Worm (Caenorhabditis elegans) whole organism, L2 larva: Measurements from ENCODE around the gene T27E7.1.
A peak's percentile ranks its signal among the peaks of the same experiment; 100 is the strongest.

ENCODE experiments used
- C34F6.9 ChIP-seq: fragments of 150-350 bp; optimal IDR thresholded peaks from 2 replicates; lab custom pipeline; 2014; ENCODE audit warnings: missing biosample characterization, missing genetic modification characterization
- F13H6.1 ChIP-seq: sonication (generic microtip); optimal IDR thresholded peaks from 2 replicates; lab custom pipeline; 2016; ENCODE audit warnings: missing genetic modification characterization, missing compliant biosample characterization
- R02D3.7 ChIP-seq: fragments of 150-350 bp; optimal IDR thresholded peaks from 2 replicates; lab custom pipeline; 2014; ENCODE audit warnings: missing biosample characterization, missing genetic modification characterization
- ZK546.5 ChIP-seq: sonication (generic microtip); optimal IDR thresholded peaks from 2 replicates; lab custom pipeline; 2017; ENCODE audit warnings: missing biosample characterization, missing genetic modification characterization
- alr-1 ChIP-seq: fragments of 150-350 bp; optimal IDR thresholded peaks from 2 replicates; lab custom pipeline; 2014; ENCODE audit warnings: missing biosample characterization, missing genetic modification characterization
- blmp-1 ChIP-seq: sonication (generic microtip); optimal IDR thresholded peaks from 2 replicates; lab custom pipeline; 2017; ENCODE audit warnings: missing genetic modification characterization, mild to moderate bottlenecking, missing compliant biosample characterization, antibody characterized with exemption, moderate library complexity; ENCODE audit not compliant: insufficient read depth
- ceh-82 ChIP-seq: fragments of 150-350 bp; optimal IDR thresholded peaks from 2 replicates; lab custom pipeline; 2014; ENCODE audit warnings: missing biosample characterization, missing genetic modification characterization
- crh-2 ChIP-seq: sonication (generic microtip); optimal IDR thresholded peaks from 2 replicates; lab custom pipeline; 2017; ENCODE audit warnings: missing biosample characterization, missing genetic modification characterization
- dmd-4 ChIP-seq: sonication (generic microtip); optimal IDR thresholded peaks from 2 replicates; lab custom pipeline; 2017; ENCODE audit warnings: missing biosample characterization, missing genetic modification characterization
- egl-27 ChIP-seq: sonication (generic microtip); optimal IDR thresholded peaks from 3 replicates; lab custom pipeline; 2017; ENCODE audit warnings: missing biosample characterization, missing genetic modification reagents, missing genetic modification characterization
- elt-1 ChIP-seq: fragments of 150-350 bp; optimal IDR thresholded peaks from 2 replicates; lab custom pipeline; 2014; ENCODE audit warnings: missing biosample characterization, missing genetic modification characterization
- fos-1 ChIP-seq: fragments of 150-350 bp; optimal IDR thresholded peaks from 2 replicates; lab custom pipeline; 2014; ENCODE audit warnings: missing biosample characterization, missing genetic modification characterization
- gmeb-1 ChIP-seq: fragments of 150-350 bp; optimal IDR thresholded peaks from 2 replicates; lab custom pipeline; 2014; ENCODE audit warnings: missing biosample characterization, missing genetic modification characterization
- lin-13 ChIP-seq: fragments of 150-350 bp; optimal IDR thresholded peaks from 2 replicates; lab custom pipeline; 2014; ENCODE audit warnings: missing biosample characterization, missing genetic modification reagents, missing genetic modification characterization
- lsy-2 ChIP-seq, 2 experiments: fragments of 150-350 bp in 1 of 2; sonication (generic microtip) in 1 of 2; optimal IDR thresholded peaks; 2 replicates each; lab custom pipeline; 2014 to 2017; ENCODE audit warnings: missing biosample characterization in 2 of 2, missing genetic modification characterization in 2 of 2
- mab-5 ChIP-seq: fragments of 150-350 bp; optimal IDR thresholded peaks from 2 replicates; lab custom pipeline; 2014; ENCODE audit warnings: missing biosample characterization, missing genetic modification characterization
- mbf-1 ChIP-seq: sonication (generic microtip); optimal IDR thresholded peaks from 2 replicates; lab custom pipeline; 2017; ENCODE audit warnings: missing biosample characterization, missing genetic modification characterization
- mdl-1 ChIP-seq, 2 experiments: fragments of 150-350 bp in 1 of 2; sonication (generic microtip) in 1 of 2; optimal IDR thresholded peaks; 2 replicates each; lab custom pipeline; 2017; ENCODE audit warnings: missing biosample characterization in 2 of 2, missing genetic modification characterization in 2 of 2
- nhr-11 ChIP-seq: fragments of 150-350 bp; optimal IDR thresholded peaks from 2 replicates; lab custom pipeline; 2014; ENCODE audit warnings: missing biosample characterization, missing genetic modification characterization
- nhr-12 ChIP-seq: fragments of 150-350 bp; optimal IDR thresholded peaks from 2 replicates; lab custom pipeline; 2014; ENCODE audit warnings: missing biosample characterization, missing genetic modification characterization
- nhr-237 ChIP-seq: fragments of 150-350 bp; optimal IDR thresholded peaks from 2 replicates; lab custom pipeline; 2014; ENCODE audit warnings: missing biosample characterization, missing genetic modification characterization
- nhr-6 ChIP-seq: fragments of 150-350 bp; optimal IDR thresholded peaks from 2 replicates; lab custom pipeline; 2014; ENCODE audit warnings: missing biosample characterization, missing genetic modification characterization
- peb-1 ChIP-seq: fragments of 150-350 bp; optimal IDR thresholded peaks from 2 replicates; lab custom pipeline; 2014; ENCODE audit warnings: missing biosample characterization, missing genetic modification characterization
- sem-4 ChIP-seq: fragments of 150-350 bp; optimal IDR thresholded peaks from 2 replicates; lab custom pipeline; 2014; ENCODE audit warnings: missing biosample characterization, missing genetic modification reagents, missing genetic modification characterization
- skn-1 ChIP-seq: sonication (generic microtip); optimal IDR thresholded peaks from 2 replicates; lab custom pipeline; 2017; ENCODE audit warnings: missing biosample characterization, missing genetic modification characterization
- sma-3 ChIP-seq: sonication (generic microtip); optimal IDR thresholded peaks from 2 replicates; lab custom pipeline; 2016; ENCODE audit warnings: missing genetic modification reagents, missing genetic modification characterization, missing compliant biosample characterization
- snpc-4 ChIP-seq: fragments of 150-350 bp; optimal IDR thresholded peaks from 2 replicates; lab custom pipeline; 2014; ENCODE audit warnings: missing biosample characterization, missing genetic modification characterization
- unc-39 ChIP-seq: fragments of 150-350 bp; optimal IDR thresholded peaks from 2 replicates; lab custom pipeline; 2014; ENCODE audit warnings: missing biosample characterization, missing genetic modification characterization
- unc-55 ChIP-seq: fragments of 150-350 bp; sonication (generic microtip); optimal IDR thresholded peaks from 3 replicates; lab custom pipeline; 2014; ENCODE audit warnings: missing biosample characterization, missing genetic modification reagents, missing genetic modification characterization
- unc-62 ChIP-seq: fragments of 150-350 bp; optimal IDR thresholded peaks from 2 replicates; lab custom pipeline; 2014; ENCODE audit warnings: missing biosample characterization, missing genetic modification reagents, missing genetic modification characterization
- zag-1 ChIP-seq: fragments of 150-350 bp; optimal IDR thresholded peaks from 2 replicates; lab custom pipeline; 2014; ENCODE audit warnings: missing biosample characterization, missing genetic modification characterization
- ztf-1 ChIP-seq: fragments of 200-800 bp; sonication (Bioruptor generic); conservative IDR thresholded peaks from 2 replicates; pipeline ENCODE4 v1.3.6; 2022; ENCODE audit warnings: missing genetic modification characterization, missing compliant biosample characterization
- ztf-11 ChIP-seq: sonication (generic microtip); optimal IDR thresholded peaks from 2 replicates; lab custom pipeline; 2017; ENCODE audit warnings: missing biosample characterization, missing genetic modification characterization

T27E7.1 gene

DNA sequence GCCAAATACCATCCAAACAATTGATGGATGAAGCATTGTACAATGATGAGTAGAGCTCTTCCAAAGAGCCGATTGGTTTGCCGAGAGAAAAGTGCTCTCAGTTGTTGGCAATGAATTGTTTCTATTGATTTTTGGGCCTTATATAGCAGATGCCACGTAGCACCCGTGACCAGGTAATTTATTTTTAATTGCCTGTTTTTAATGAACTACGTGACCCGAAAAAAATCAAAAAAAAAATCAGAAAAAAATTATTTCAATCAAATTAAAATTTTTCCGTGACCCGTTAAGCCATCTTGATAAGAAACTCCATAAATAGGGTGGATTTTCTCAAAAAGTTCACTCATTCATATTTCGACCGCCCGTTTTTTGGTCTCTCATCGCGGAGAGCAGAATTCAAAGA lies at the start of gene T27E7.1, which contains the start of gene Y57G11A.2:
TSS of gene T27E7.1 (plus strand) at position 337 of the 400 bp plus-strand sequence.
TSS of gene Y57G11A.2 (minus strand) at position 101 of the 400 bp plus-strand sequence.
- TF ChIP-seq sma-3 = no peak

DNA sequence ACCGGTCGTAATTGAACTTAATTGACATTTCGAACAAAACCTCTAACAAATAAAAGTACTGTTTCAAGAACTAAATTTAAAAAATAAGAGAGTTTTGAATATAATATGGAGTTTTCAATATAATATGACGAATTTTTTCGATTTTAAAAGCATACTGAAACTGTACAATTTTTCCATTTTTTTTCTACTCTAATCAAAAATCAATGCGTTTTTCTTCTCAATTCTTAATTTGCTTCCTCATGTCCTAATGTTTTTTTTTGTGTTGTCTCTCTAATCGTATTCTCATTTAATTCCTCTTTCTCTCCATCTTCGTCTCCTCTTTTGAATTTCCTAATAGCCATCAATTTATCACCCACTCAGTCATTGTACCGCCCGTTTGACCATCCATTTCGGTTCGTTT lies 37.6 kb upstream of the T27E7.1 start, which contains the start of gene Y57G11A.4:
TSS of gene Y57G11A.4 (plus strand) at position 301 of the 400 bp plus-strand sequence.
- no peak for TF ChIP-seq ztf-1 (GFP tag; lab: Robert Waterston, UW)
- no peak for TF ChIP-seq unc-62 (GFP tag; lab: Kevin White, UChicago)
- TF ChIP-seq alr-1 (tag; lab: Kevin White, UChicago) = no peak
- no peak for TF ChIP-seq skn-1
- TF ChIP-seq nhr-11 = no peak
- TF ChIP-seq F13H6.1 (tag; lab: Kevin White, UChicago) = no peak
- TF ChIP-seq R02D3.7 (tag; lab: Kevin White, UChicago) = no peak
- TF ChIP-seq zag-1 (tag; lab: Kevin White, UChicago) = no peak
- no peak for TF ChIP-seq peb-1 (tag; lab: Kevin White, UChicago)
- no peak for TF ChIP-seq fos-1 (tag; lab: Kevin White, UChicago)
- no peak for TF ChIP-seq snpc-4 (tag; lab: Kevin White, UChicago)
- TF ChIP-seq sem-4 (tag; lab: Kevin White, UChicago) = no peak
- no peak for TF ChIP-seq ceh-82 (tag; lab: Kevin White, UChicago)
- no peak for TF ChIP-seq unc-39 (tag; lab: Kevin White, UChicago)
- no peak for TF ChIP-seq blmp-1 (tag; lab: Kevin White, UChicago)
- no peak for TF ChIP-seq mbf-1 (tag; lab: Kevin White, UChicago)
- no peak for TF ChIP-seq mab-5 (tag; lab: Kevin White, UChicago)
- no peak for TF ChIP-seq ZK546.5 (tag; lab: Kevin White, UChicago)

ce11 chrIV:14483427-14483826 lies 36.1 kb upstream of the T27E7.1 start:
- TF ChIP-seq fos-1 (tag; lab: Kevin White, UChicago) = peak; percentile 92
- no peak for TF ChIP-seq nhr-12 (tag; lab: Kevin White, UChicago)
- no peak for TF ChIP-seq nhr-11
- TF ChIP-seq, all 48 proteins: peak for 1

DNA sequence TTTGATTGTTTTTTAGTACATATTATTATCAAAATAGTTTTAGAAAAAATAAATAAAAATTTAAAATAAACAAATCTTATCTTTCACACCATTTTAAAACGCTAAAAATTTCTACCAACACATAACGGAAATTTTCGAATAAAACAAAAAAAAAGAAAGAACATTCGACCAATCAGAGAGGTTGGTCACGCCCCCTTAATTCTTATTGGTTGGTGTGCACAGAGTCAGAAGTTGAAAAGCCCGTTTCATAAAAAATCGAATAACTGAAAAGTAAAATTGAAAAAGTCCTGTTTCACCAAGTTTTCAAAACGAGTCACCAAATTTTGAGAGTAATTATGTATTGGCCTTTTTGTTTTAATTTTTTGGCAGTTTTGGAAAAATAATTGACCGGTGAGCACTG lies 28.4 kb upstream of the T27E7.1 start:
- TF ChIP-seq mab-5 (tag; lab: Kevin White, UChicago) (no peak), unc-39 (tag; lab: Kevin White, UChicago) (no peak), C34F6.9 (tag; lab: Kevin White, UChicago) (no peak), zag-1 (tag; lab: Kevin White, UChicago) (no peak), ztf-11 (tag; lab: Kevin White, UChicago) (no peak), ztf-1 (GFP tag; lab: Robert Waterston, UW) (no peak), unc-55 (GFP tag; lab: Kevin White, UChicago) (no peak)

DNA sequence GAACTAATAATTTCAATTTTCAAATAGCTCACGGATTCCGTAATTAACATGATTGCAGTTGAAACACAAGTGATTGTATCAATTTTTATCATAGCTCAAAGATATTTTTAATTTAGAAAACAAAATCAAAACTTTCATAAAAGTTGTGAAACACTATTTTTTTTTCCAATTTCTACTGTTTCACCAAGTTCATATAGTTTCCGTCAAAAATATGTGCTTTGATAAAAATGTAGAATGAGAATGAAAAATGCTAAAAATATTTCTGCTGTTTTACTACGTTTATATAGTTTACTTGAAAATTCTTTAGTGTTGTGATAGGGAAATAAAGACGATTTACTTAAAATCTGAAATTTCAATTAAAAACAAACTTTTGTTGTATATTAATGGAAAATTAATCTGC lies 24.1 kb upstream of the T27E7.1 start:
- TF ChIP-seq snpc-4 (tag; lab: Kevin White, UChicago) (no peak), egl-27 (tag; lab: Kevin White, UChicago) (no peak), nhr-237 (tag; lab: Kevin White, UChicago) (no peak)

DNA sequence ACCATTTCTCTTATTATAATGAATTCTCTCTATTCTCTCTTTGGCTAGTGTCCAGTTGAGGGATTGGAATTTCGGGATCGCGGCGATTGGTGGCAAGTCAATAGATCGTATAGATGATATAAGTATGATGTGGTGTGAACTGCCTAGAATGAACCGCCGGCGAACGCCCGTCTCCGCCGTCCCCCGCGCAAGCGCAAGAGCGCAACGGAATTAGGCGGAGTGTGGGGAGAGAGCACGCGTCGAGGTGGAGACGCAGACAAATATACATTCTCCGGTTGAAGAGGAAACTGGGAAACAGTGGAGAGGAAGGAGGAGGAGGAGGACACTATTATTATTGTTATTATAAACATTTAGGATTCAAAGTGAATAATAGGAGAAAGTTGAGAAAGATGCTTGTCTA lies 23.1 kb upstream of the T27E7.1 start:
- TF ChIP-seq crh-2 (tag; lab: Kevin White, UChicago) = no peak
- TF ChIP-seq unc-55 (GFP tag; lab: Kevin White, UChicago) = peak; percentile 1

ce11 chrIV:14505066-14505465 lies 14.5 kb upstream of the T27E7.1 start, which contains the start of gene tag-273:
TSS of gene tag-273 (minus strand) at chrIV:14505166.
- no peak for TF ChIP-seq R02D3.7 (tag; lab: Kevin White, UChicago)
- no peak for TF ChIP-seq mbf-1 (tag; lab: Kevin White, UChicago)
- no peak for TF ChIP-seq mab-5 (tag; lab: Kevin White, UChicago)
- no peak for TF ChIP-seq mdl-1 (tag; optimal IDR thresholded peaks at IDR 0.05; lab: Kevin White, UChicago)
- TF ChIP-seq elt-1 = no peak
- TF ChIP-seq alr-1 (tag; lab: Kevin White, UChicago) = no peak
- no peak for TF ChIP-seq peb-1 (tag; lab: Kevin White, UChicago)
- no peak for TF ChIP-seq dmd-4 (tag; lab: Kevin White, UChicago)
- TF ChIP-seq nhr-6 = no peak
- TF ChIP-seq lin-13 (GFP tag; lab: Kevin White, UChicago) = no peak
- TF ChIP-seq nhr-12 (tag; lab: Kevin White, UChicago) = no peak
- TF ChIP-seq lsy-2 (tag; optimal IDR thresholded peaks at IDR 0.05; lab: Kevin White, UChicago) = no peak
- TF ChIP-seq ztf-1 (GFP tag; lab: Robert Waterston, UW) = no peak
- TF ChIP-seq gmeb-1 (tag; lab: Kevin White, UChicago) = no peak
- TF ChIP-seq unc-55 (GFP tag; lab: Kevin White, UChicago) = no peak
